Worm (Caenorhabditis elegans) whole organism, young adult: ENCODE results near the gene Y82E9BL.19.
A peak's percentile ranks its signal among the peaks of the same experiment; 100 is the strongest.

ENCODE experiments used
- B0261.1 ChIP-seq: sonication (generic microtip); optimal IDR thresholded peaks from 2 replicates; lab custom pipeline; 2016; ENCODE audit warnings: mild to moderate bottlenecking, missing genetic modification characterization, moderate library complexity, missing compliant biosample characterization
- C06A6.2 ChIP-seq: fragments of 200-800 bp; sonication (Bioruptor generic); conservative IDR thresholded peaks from 2 replicates; pipeline ENCODE4 v1.3.6; 2022; ENCODE audit warnings: missing genetic modification characterization, missing compliant biosample characterization
- C17E4.6 ChIP-seq: fragments of 200-800 bp; sonication (Bioruptor generic); IDR thresholded peaks from 2 replicates; pipeline ENCODE4 v1.3.6; 2022; ENCODE audit warnings: missing genetic modification reagents, missing genetic modification characterization, missing compliant biosample characterization
- F37B4.10 ChIP-seq: fragments of 200-800 bp; sonication (Bioruptor generic); IDR thresholded peaks from 2 replicates; pipeline ENCODE4 v1.3.6; 2022; ENCODE audit warnings: missing genetic modification characterization, missing compliant biosample characterization
- F57C9.4 ChIP-seq: sonication (generic microtip); optimal IDR thresholded peaks from 2 replicates; lab custom pipeline; 2017; ENCODE audit warnings: mild to moderate bottlenecking, missing genetic modification characterization, missing compliant biosample characterization
- K11D2.4 ChIP-seq: fragments of 200-800 bp; sonication (Bioruptor generic); IDR thresholded peaks from 2 replicates; pipeline ENCODE4 v1.3.6; 2022; ENCODE audit warnings: missing genetic modification reagents, missing genetic modification characterization, missing compliant biosample characterization
- Y53G8AR.9 ChIP-seq: fragments of 200-800 bp; sonication (Bioruptor generic); conservative IDR thresholded peaks from 2 replicates; pipeline ENCODE4 v1.3.6; 2022; ENCODE audit warnings: missing genetic modification reagents, missing genetic modification characterization, missing compliant biosample characterization
- Y56A3A.18 ChIP-seq: fragments of 200-800 bp; sonication (Bioruptor generic); IDR thresholded peaks from 2 replicates; pipeline ENCODE4 v1.3.6; 2022; ENCODE audit warnings: missing genetic modification reagents, missing genetic modification characterization, missing compliant biosample characterization
- Y79H2A.3 ChIP-seq: fragments of 200-800 bp; sonication (Bioruptor generic); conservative IDR thresholded peaks from 2 replicates; pipeline ENCODE4 v1.3.6; 2022; ENCODE audit warnings: missing genetic modification reagents, missing genetic modification characterization, missing compliant biosample characterization
- athp-1 ChIP-seq: sonication (generic microtip); optimal IDR thresholded peaks from 2 replicates; lab custom pipeline; 2017; ENCODE audit warnings: mild to moderate bottlenecking, missing genetic modification characterization, missing compliant biosample characterization
- ceh-100 ChIP-seq: fragments of 200-800 bp; sonication (Bioruptor generic); IDR thresholded peaks from 2 replicates; pipeline ENCODE4 v1.3.6; 2022; ENCODE audit warnings: missing genetic modification reagents, missing genetic modification characterization, missing compliant biosample characterization
- ceh-79 ChIP-seq: sonication (generic microtip); optimal IDR thresholded peaks from 2 replicates; lab custom pipeline; 2017; ENCODE audit warnings: mild to moderate bottlenecking, missing genetic modification characterization, missing compliant biosample characterization
- die-1 ChIP-seq: sonication (generic microtip); optimal IDR thresholded peaks from 2 replicates; lab custom pipeline; 2016; ENCODE audit warnings: missing genotype, mild to moderate bottlenecking, missing genetic modification characterization, missing compliant biosample characterization
- egrh-3 ChIP-seq: fragments of 200-800 bp; sonication (Bioruptor generic); IDR thresholded peaks from 2 replicates; pipeline ENCODE4 v1.3.6; 2022; ENCODE audit warnings: missing genetic modification reagents, missing genetic modification characterization, missing compliant biosample characterization
- him-1 ChIP-seq: sonication (generic microtip); optimal IDR thresholded peaks from 2 replicates; lab custom pipeline; 2016; ENCODE audit warnings: missing genotype, missing genetic modification reagents, missing genetic modification characterization, missing compliant biosample characterization
- hlh-26 ChIP-seq: fragments of 200-800 bp; sonication (Bioruptor generic); conservative IDR thresholded peaks from 2 replicates; pipeline ENCODE4 v1.3.6; 2022; ENCODE audit warnings: missing genetic modification reagents, missing genetic modification characterization, missing compliant biosample characterization
- hrde-1 ChIP-seq: sonication (generic microtip); optimal IDR thresholded peaks from 2 replicates; lab custom pipeline; 2016; ENCODE audit warnings: missing genetic modification characterization, mild to moderate bottlenecking, missing compliant biosample characterization, moderate library complexity, missing genotype, missing genetic modification reagents, borderline replicate concordance
- let-526 ChIP-seq: fragments of 200-800 bp; sonication (Bioruptor generic); IDR thresholded peaks from 2 replicates; pipeline ENCODE4 v1.3.6; 2022; ENCODE audit warnings: missing genetic modification reagents, missing genetic modification characterization, missing compliant biosample characterization
- let-607 ChIP-seq, 2 experiments: fragments of 200-800 bp in 1 of 2; sonication (Bioruptor generic) in 1 of 2; sonication (generic microtip) in 1 of 2; optimal IDR thresholded peaks; 2 replicates each; lab custom pipeline; 2016 to 2018; ENCODE audit warnings: mild to moderate bottlenecking in 2 of 2, missing compliant biosample characterization in 2 of 2, missing genetic modification characterization in 2 of 2, moderate library complexity in 2 of 2, missing genotype in 1 of 2
- lin-26 ChIP-seq: fragments of 200-800 bp; sonication (Bioruptor generic); IDR thresholded peaks from 2 replicates; pipeline ENCODE4 v1.3.6; 2022; ENCODE audit warnings: missing genetic modification reagents, missing genetic modification characterization, missing compliant biosample characterization
- lsy-27 ChIP-seq: sonication (generic microtip); optimal IDR thresholded peaks from 2 replicates; lab custom pipeline; 2017; ENCODE audit warnings: missing genetic modification characterization, mild to moderate bottlenecking, missing compliant biosample characterization, antibody characterized with exemption, missing genotype, borderline replicate concordance; ENCODE audit not compliant: insufficient read depth
- mes-4 ChIP-seq: sonication (generic microtip); optimal IDR thresholded peaks from 2 replicates; lab custom pipeline; 2016; ENCODE audit warnings: missing genotype, missing genetic modification characterization, missing compliant biosample characterization
- mxl-1 ChIP-seq: sonication (generic microtip); optimal IDR thresholded peaks from 2 replicates; lab custom pipeline; 2016; ENCODE audit warnings: missing genetic modification characterization, missing compliant biosample characterization
- nfya-2 ChIP-seq: fragments of 200-800 bp; sonication (Bioruptor generic); IDR thresholded peaks from 2 replicates; pipeline ENCODE4 v1.3.6; 2022; ENCODE audit warnings: missing genetic modification reagents, missing genetic modification characterization, missing compliant biosample characterization
- nfyb-1 ChIP-seq: fragments of 200-800 bp; sonication (Bioruptor generic); IDR thresholded peaks from 2 replicates; pipeline ENCODE4 v1.3.6; 2022; ENCODE audit warnings: missing genetic modification reagents, missing genetic modification characterization, missing compliant biosample characterization
- nhr-179 ChIP-seq: sonication (generic microtip); optimal IDR thresholded peaks from 2 replicates; lab custom pipeline; 2016; ENCODE audit warnings: mild to moderate bottlenecking, missing genetic modification characterization, missing compliant biosample characterization
- nhr-27 ChIP-seq: fragments of 200-800 bp; sonication (Bioruptor generic); optimal IDR thresholded peaks from 2 replicates; lab custom pipeline; 2018; ENCODE audit warnings: mild to moderate bottlenecking, missing genetic modification characterization, moderate library complexity, missing compliant biosample characterization
- nhr-90 ChIP-seq: sonication (generic microtip); optimal IDR thresholded peaks from 2 replicates; lab custom pipeline; 2016; ENCODE audit warnings: missing genotype, mild to moderate bottlenecking, missing genetic modification characterization, missing compliant biosample characterization
- pha-4 ChIP-seq: fragments of 150-350 bp; sonication (generic microtip); optimal IDR thresholded peaks from 2 replicates; lab custom pipeline; 2014; ENCODE audit warnings: missing biosample characterization, missing genetic modification reagents, missing genetic modification characterization
- rcor-1 ChIP-seq: fragments of 200-800 bp; sonication (Bioruptor generic); IDR thresholded peaks from 2 replicates; pipeline ENCODE4 v1.3.6; 2022; ENCODE audit warnings: missing genetic modification reagents, missing genetic modification characterization, missing compliant biosample characterization
- repo-1 ChIP-seq: sonication (generic microtip); optimal IDR thresholded peaks from 2 replicates; lab custom pipeline; 2017; ENCODE audit warnings: mild to moderate bottlenecking, missing genetic modification characterization, missing compliant biosample characterization
- rpc-1 ChIP-seq, 2 experiments: fragments of 150-350 bp in 1 of 2; sonication (generic microtip) in 1 of 2; optimal IDR thresholded peaks; 2 replicates each; lab custom pipeline; 2014 to 2018; ENCODE audit warnings: missing biosample characterization in 1 of 2, missing genetic modification characterization in 1 of 2, missing genetic modification reagents in 1 of 2, missing genotype in 1 of 2
- snpc-1.1 ChIP-seq: sonication (generic microtip); optimal IDR thresholded peaks from 2 replicates; lab custom pipeline; 2017; ENCODE audit warnings: missing genetic modification characterization, mild to moderate bottlenecking, missing compliant biosample characterization, antibody characterized with exemption, moderate library complexity, missing genotype, missing genetic modification reagents; ENCODE audit not compliant: insufficient read depth
- snpc-4 ChIP-seq, 5 experiments: fragments of 150-350 bp in 1 of 5; sonication (generic microtip) in 4 of 5; optimal IDR thresholded peaks; 2 replicates each; lab custom pipeline; 2014 to 2018; ENCODE audit warnings: missing genetic modification characterization in 5 of 5, missing biosample characterization in 3 of 5, antibody characterized with exemption in 2 of 5, mild to moderate bottlenecking in 2 of 5, missing compliant biosample characterization in 2 of 5, missing genotype in 2 of 5, moderate library complexity in 2 of 5, missing genetic modification reagents in 1 of 5
- tbp1 ChIP-seq: fragments of 200-800 bp; sonication (Bioruptor generic); optimal IDR thresholded peaks from 2 replicates; lab custom pipeline; 2018; ENCODE audit warnings: mild to moderate bottlenecking, missing genetic modification characterization, missing compliant biosample characterization
- tlf-1 ChIP-seq: fragments of 200-800 bp; sonication (Bioruptor generic); optimal IDR thresholded peaks from 2 replicates; lab custom pipeline; 2018; ENCODE audit warnings: mild to moderate bottlenecking, missing genetic modification characterization, missing compliant biosample characterization
- unc-130 ChIP-seq: sonication (generic microtip); optimal IDR thresholded peaks from 2 replicates; lab custom pipeline; 2016; ENCODE audit warnings: missing genetic modification reagents, missing genetic modification characterization, missing compliant biosample characterization
- zfh-2 ChIP-seq: fragments of 200-800 bp; sonication (Bioruptor generic); conservative IDR thresholded peaks from 2 replicates; pipeline ENCODE4 v1.3.6; 2022; ENCODE audit warnings: missing genetic modification reagents, missing genetic modification characterization, missing compliant biosample characterization
- ztf-26 ChIP-seq: sonication (generic microtip); optimal IDR thresholded peaks from 2 replicates; lab custom pipeline; 2017; ENCODE audit warnings: missing genetic modification characterization, missing compliant biosample characterization
- ztf-3 ChIP-seq: fragments of 200-800 bp; sonication (Bioruptor generic); optimal IDR thresholded peaks from 2 replicates; lab custom pipeline; 2018; ENCODE audit warnings: mild to moderate bottlenecking, missing genetic modification characterization, missing compliant biosample characterization
- ztf-6 ChIP-seq: fragments of 200-800 bp; sonication (Bioruptor generic); IDR thresholded peaks from 2 replicates; pipeline ENCODE4 v1.3.6; 2022; ENCODE audit warnings: missing genetic modification reagents, missing genetic modification characterization, missing compliant biosample characterization

The Y82E9BL.19 gene

ce11 chrIII:1350745-1351144, 18.9 kb downstream of the Y82E9BL.19 start, which contains the start of gene Y82E9BL.3:
Gene Y82E9BL.3, minus strand, starts transcription at chrIII:1350845.
- no peak for TF ChIP-seq pha-4 (tag; lab: Kevin White, UChicago)

ce11 chrIII:1354523-1354922, 22.7 kb downstream of the Y82E9BL.19 start:
- TF ChIP-seq mes-4 (no peak), ceh-79 (tag; lab: Kevin White, UChicago) (no peak), zfh-2 (no peak), him-1 (peak; percentile 33), F37B4.10 (GFP tag; lab: Robert Waterston, UW) (no peak), Y79H2A.3 (no peak), rpc-1 (optimal IDR thresholded peaks at IDR 0.05; lab: Kevin White, UChicago) (peak; percentile 49), rpc-1 (tag; optimal IDR thresholded peaks at IDR 0.05; lab: Kevin White, UChicago) (peak; percentile 72), ceh-100 (GFP tag; lab: Robert Waterston, UW) (no peak), tlf-1 (no peak), nhr-90 (tag; lab: Kevin White, UChicago) (no peak), B0261.1 (peak; percentile 68), hrde-1 (tag; lab: Kevin White, UChicago) (no peak), snpc-1.1 (tag; lab: Kevin White, UChicago) (peak; percentile 25), snpc-4 (GFP tag; optimal IDR thresholded peaks at IDR 0.05; lab: Kevin White, UChicago) (no peak), snpc-4 (tag; optimal IDR thresholded peaks at IDR 0.05; lab: Kevin White, UChicago) (no peak), tbp1 (GFP tag; lab: Kevin White, UChicago) (peak; percentile 85), Y53G8AR.9 (no peak), ztf-26 (tag; lab: Kevin White, UChicago) (no peak), mxl-1 (tag; lab: Kevin White, UChicago) (no peak), die-1 (tag; lab: Kevin White, UChicago) (peak; percentile 25), nfya-2 (GFP tag; lab: Robert Waterston, UW) (no peak), repo-1 (tag; lab: Kevin White, UChicago) (no peak), C06A6.2 (GFP tag; lab: Robert Waterston, UW) (no peak), F57C9.4 (tag; lab: Kevin White, UChicago) (no peak), let-607 (tag; optimal IDR thresholded peaks at IDR 0.05; lab: Kevin White, UChicago) (no peak), unc-130 (no peak), K11D2.4 (GFP tag; lab: Robert Waterston, UW) (no peak), Y56A3A.18 (no peak), rcor-1 (GFP tag; lab: Robert Waterston, UW) (no peak), hlh-26 (GFP tag; lab: Robert Waterston, UW) (no peak), egrh-3 (no peak), C17E4.6 (GFP tag; lab: Robert Waterston, UW) (no peak), nhr-27 (tag; lab: Kevin White, UChicago) (no peak), athp-1 (tag; lab: Kevin White, UChicago) (no peak), ztf-6 (GFP tag; lab: Robert Waterston, UW) (no peak), lin-26 (GFP tag; lab: Robert Waterston, UW) (peak; percentile 64; the same call in 1 of the 2 replicates), ztf-3 (GFP tag; lab: Kevin White, UChicago) (no peak), let-526 (GFP tag; lab: Robert Waterston, UW) (no peak), nhr-179 (no peak), lsy-27 (tag; lab: Kevin White, UChicago) (no peak), nfyb-1 (GFP tag; lab: Robert Waterston, UW) (0 out of 2 replicates have a peak, but pooled peaks have one; percentile 36)
